Worm (Caenorhabditis elegans) whole organism, L4 larva: Measurements from ENCODE around the gene F23A7.3.
"Not testable (repeated sequence)": the region's sequence is repeated elsewhere in the genome, so short reads cannot be mapped to it uniquely, and the experiment has no call there.

Experiments
- D1046.2 ChIP-seq: fragments of 200-800 bp; sonication (Bioruptor generic); IDR thresholded peaks from 2 replicates; pipeline ENCODE4 v1.3.6; 2022; ENCODE audit warnings: missing genetic modification characterization, missing compliant biosample characterization
- F10B5.3 ChIP-seq: sonication (generic microtip); optimal IDR thresholded peaks from 2 replicates; lab custom pipeline; 2016; ENCODE audit warnings: mild to moderate bottlenecking, missing genetic modification characterization, missing compliant biosample characterization
- F44E2.7 ChIP-seq: fragments of 200-800 bp; sonication (Bioruptor generic); IDR thresholded peaks from 2 replicates; pipeline ENCODE4 v2.1.2; 2022; ENCODE audit warnings: missing genetic modification characterization, missing compliant biosample characterization
- F49E8.2 ChIP-seq: sonication (generic microtip); optimal IDR thresholded peaks from 2 replicates; lab custom pipeline; 2016; ENCODE audit warnings: missing compliant biosample characterization, mild to moderate bottlenecking, missing genetic modification characterization, borderline replicate concordance
- R02D3.7 ChIP-seq: fragments of 150-350 bp; sonication (generic microtip); optimal IDR thresholded peaks from 3 replicates; lab custom pipeline; 2014; ENCODE audit warnings: missing biosample characterization, missing genetic modification characterization
- Y105C5A.15 ChIP-seq: fragments of 200-800 bp; sonication (Bioruptor generic); IDR thresholded peaks from 2 replicates; pipeline ENCODE4 v1.3.6; 2022; ENCODE audit warnings: missing genetic modification characterization, missing compliant biosample characterization
- Y5F2A.4 ChIP-seq: fragments of 200-800 bp; sonication (Bioruptor generic); optimal IDR thresholded peaks from 2 replicates; lab custom pipeline; 2018; ENCODE audit warnings: mild to moderate bottlenecking, missing genetic modification characterization, missing compliant biosample characterization
- ZK546.5 ChIP-seq, 2 experiments: sonication (generic microtip); optimal IDR thresholded peaks; 2 replicates each; lab custom pipeline; 2017; ENCODE audit warnings: missing biosample characterization in 2 of 2, missing genetic modification characterization in 2 of 2
- attf-4 ChIP-seq: sonication (generic microtip); optimal IDR thresholded peaks from 3 replicates; lab custom pipeline; 2017; ENCODE audit warnings: missing biosample characterization, missing genetic modification characterization
- ceh-44 ChIP-seq: fragments of 200-800 bp; sonication (Bioruptor generic); IDR thresholded peaks from 2 replicates; pipeline ENCODE4 v1.3.6; 2022; ENCODE audit warnings: missing genetic modification reagents, missing genetic modification characterization, missing compliant biosample characterization
- cey-2 ChIP-seq: sonication (generic microtip); optimal IDR thresholded peaks from 3 replicates; lab custom pipeline; 2017; ENCODE audit warnings: missing genetic modification characterization, mild to moderate bottlenecking, missing compliant biosample characterization, antibody characterized with exemption, borderline replicate concordance; ENCODE audit not compliant: insufficient read depth
- daf-19 ChIP-seq: fragments of 200-800 bp; sonication (Bioruptor generic); conservative IDR thresholded peaks from 2 replicates; pipeline ENCODE4 v1.3.6; 2022; ENCODE audit warnings: missing genetic modification characterization, missing compliant biosample characterization
- daf-8 ChIP-seq: fragments of 200-800 bp; sonication (Bioruptor generic); IDR thresholded peaks from 2 replicates; pipeline ENCODE4 v1.3.6; 2022; ENCODE audit warnings: missing genetic modification characterization, missing compliant biosample characterization
- hmg-1.1 ChIP-seq: fragments of 200-800 bp; sonication (Bioruptor generic); IDR thresholded peaks from 2 replicates; pipeline ENCODE4 v1.3.6; 2022; ENCODE audit warnings: missing genetic modification reagents, missing genetic modification characterization, missing compliant biosample characterization
- lin-13 ChIP-seq: fragments of 150-350 bp; optimal IDR thresholded peaks from 2 replicates; lab custom pipeline; 2014; ENCODE audit warnings: missing biosample characterization, missing genetic modification reagents, missing genetic modification characterization
- lin-38 ChIP-seq: fragments of 200-800 bp; sonication (Bioruptor generic); IDR thresholded peaks from 2 replicates; pipeline ENCODE4 v1.3.6; 2022; ENCODE audit warnings: missing genetic modification reagents, missing genetic modification characterization, missing compliant biosample characterization
- lir-3 ChIP-seq: sonication (generic microtip); optimal IDR thresholded peaks from 2 replicates; lab custom pipeline; 2016; ENCODE audit warnings: mild to moderate bottlenecking, missing genetic modification characterization, missing compliant biosample characterization
- lsy-2 ChIP-seq, 2 experiments: fragments of 150-350 bp in 1 of 2; sonication (generic microtip) in 1 of 2; optimal IDR thresholded peaks; 2 replicates each; lab custom pipeline; 2014 to 2017; ENCODE audit warnings: missing biosample characterization in 2 of 2, missing genetic modification characterization in 2 of 2
- madf-5 ChIP-seq, 2 experiments: fragments of 200-800 bp; sonication (Bioruptor generic); IDR thresholded peaks; 2 replicates each; pipeline ENCODE4 v1.3.6; 2022; ENCODE audit warnings: missing compliant biosample characterization in 2 of 2, missing genetic modification characterization in 2 of 2
- mes-2 ChIP-seq: sonication (generic microtip); optimal IDR thresholded peaks from 2 replicates; lab custom pipeline; 2016; ENCODE audit warnings: missing genotype, mild to moderate bottlenecking, missing genetic modification characterization, missing compliant biosample characterization; ENCODE audit not compliant: poor library complexity, severe bottlenecking
- mxl-2 ChIP-seq: fragments of 200-800 bp; sonication (Bioruptor generic); conservative IDR thresholded peaks from 2 replicates; pipeline ENCODE4 v1.3.6; 2022; ENCODE audit warnings: missing genetic modification reagents, missing genetic modification characterization, missing compliant biosample characterization
- mxl-3 ChIP-seq: fragments of 200-800 bp; sonication (Bioruptor generic); optimal IDR thresholded peaks from 2 replicates; lab custom pipeline; 2018; ENCODE audit warnings: mild to moderate bottlenecking, missing genetic modification characterization, missing compliant biosample characterization
- nhr-11 ChIP-seq: fragments of 150-350 bp; optimal IDR thresholded peaks from 2 replicates; lab custom pipeline; 2014; ENCODE audit warnings: missing biosample characterization, missing genetic modification characterization
- nhr-28 ChIP-seq: fragments of 150-350 bp; optimal IDR thresholded peaks from 2 replicates; lab custom pipeline; 2014; ENCODE audit warnings: missing biosample characterization, missing genetic modification characterization
- pqm-1 ChIP-seq: sonication (generic microtip); optimal IDR thresholded peaks from 2 replicates; lab custom pipeline; 2017; ENCODE audit warnings: missing biosample characterization, missing genetic modification characterization
- sdz-12 ChIP-seq: fragments of 200-800 bp; sonication (Bioruptor generic); optimal IDR thresholded peaks from 2 replicates; lab custom pipeline; 2018; ENCODE audit warnings: mild to moderate bottlenecking, missing genetic modification characterization, missing compliant biosample characterization
- set-16 ChIP-seq: fragments of 200-800 bp; sonication (Bioruptor generic); IDR thresholded peaks from 2 replicates; pipeline ENCODE4 v1.3.6; 2022; ENCODE audit warnings: missing genetic modification reagents, missing genetic modification characterization, missing compliant biosample characterization
- spr-1 ChIP-seq: sonication (generic microtip); optimal IDR thresholded peaks from 2 replicates; lab custom pipeline; 2016; ENCODE audit warnings: mild to moderate bottlenecking, missing genetic modification characterization, missing compliant biosample characterization
- tag-97 ChIP-seq: fragments of 200-800 bp; sonication (Bioruptor generic); IDR thresholded peaks from 2 replicates; pipeline ENCODE4 v1.3.6; 2022; ENCODE audit warnings: missing genetic modification characterization, missing compliant biosample characterization
- tra-1 ChIP-seq: fragments of 200-800 bp; sonication (Bioruptor generic); IDR thresholded peaks from 2 replicates; pipeline ENCODE4 v1.3.6; 2022; ENCODE audit warnings: missing genetic modification reagents, missing genetic modification characterization, missing compliant biosample characterization
- vab-7 ChIP-seq: fragments of 200-800 bp; sonication (Bioruptor generic); IDR thresholded peaks from 2 replicates; pipeline ENCODE4 v1.3.6; 2022; ENCODE audit warnings: missing genetic modification reagents, missing genetic modification characterization, missing compliant biosample characterization
- zfp-3 ChIP-seq: fragments of 200-800 bp; sonication (Bioruptor generic); conservative IDR thresholded peaks from 2 replicates; pipeline ENCODE4 v1.3.6; 2022; ENCODE audit warnings: missing genetic modification reagents, missing genetic modification characterization, missing compliant biosample characterization

F23A7.3 gene

DNA sequence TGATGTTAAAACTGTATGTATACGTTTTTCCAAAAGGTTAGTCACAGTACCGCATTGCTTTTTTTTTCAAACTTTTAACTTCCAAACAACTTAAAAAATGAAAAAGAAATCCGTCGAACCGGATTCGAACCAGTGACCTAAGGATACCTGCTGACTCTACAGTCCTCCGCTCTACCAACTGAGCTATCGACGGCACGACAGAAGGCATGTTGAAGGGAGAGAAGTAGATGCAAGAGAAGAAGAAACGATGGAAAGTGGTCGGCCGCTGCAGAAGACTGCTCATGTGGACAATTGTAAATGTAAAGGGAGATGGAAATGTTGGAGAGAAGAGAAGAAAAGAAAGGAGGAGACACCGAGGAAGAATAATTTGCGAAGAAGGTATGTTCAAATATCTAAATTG, 10.2 kb upstream of the F23A7.3 start (continued):
- TF ChIP-seq mes-2, result peak; percentile 94
- peak; percentile 85 for TF ChIP-seq ceh-44 (GFP tag; lab: Robert Waterston, UW)
- TF ChIP-seq ZK546.5 (tag; optimal IDR thresholded peaks at IDR 0.05; lab: Kevin White, UChicago), result no peak
- TF ChIP-seq F49E8.2, result peak; percentile 39
- peak; percentile 80 for TF ChIP-seq lin-13 (GFP tag; lab: Kevin White, UChicago)
- TF ChIP-seq nhr-11 (tag; lab: Kevin White, UChicago), result peak; percentile 53
- TF ChIP-seq daf-19 (GFP tag; lab: Robert Waterston, UW), result peak; percentile 85
- TF ChIP-seq daf-8 (GFP tag; lab: Robert Waterston, UW), result 0 out of 2 replicates have a peak, but pooled peaks have one; percentile 66
- peak; percentile 62 for TF ChIP-seq nhr-28 (tag; lab: Kevin White, UChicago)
- no peak for TF ChIP-seq tag-97 (GFP tag; lab: Robert Waterston, UW)
- TF ChIP-seq lir-3, result peak; percentile 79
- TF ChIP-seq F10B5.3 (tag; lab: Kevin White, UChicago), result peak; percentile 87
- TF ChIP-seq lin-38 (GFP tag; lab: Robert Waterston, UW), result peak; percentile 86

ce11 chrX:16210518-16210917, 9.3 kb upstream of the F23A7.3 start, which contains the start of gene R11.4:
R11.4 (minus strand) TSS chrX:16210618.
- TF ChIP-seq cey-2 (tag; lab: Kevin White, UChicago) (no peak), vab-7 (GFP tag; lab: Robert Waterston, UW) (no peak), R02D3.7 (tag; lab: Kevin White, UChicago) (no peak), mxl-2 (no peak), hmg-1.1 (GFP tag; lab: Robert Waterston, UW) (no peak), lin-13 (GFP tag; lab: Kevin White, UChicago) (no peak), set-16 (GFP tag; lab: Robert Waterston, UW) (peak; percentile 24; the same call in 1 of the 2 replicates)

DNA sequence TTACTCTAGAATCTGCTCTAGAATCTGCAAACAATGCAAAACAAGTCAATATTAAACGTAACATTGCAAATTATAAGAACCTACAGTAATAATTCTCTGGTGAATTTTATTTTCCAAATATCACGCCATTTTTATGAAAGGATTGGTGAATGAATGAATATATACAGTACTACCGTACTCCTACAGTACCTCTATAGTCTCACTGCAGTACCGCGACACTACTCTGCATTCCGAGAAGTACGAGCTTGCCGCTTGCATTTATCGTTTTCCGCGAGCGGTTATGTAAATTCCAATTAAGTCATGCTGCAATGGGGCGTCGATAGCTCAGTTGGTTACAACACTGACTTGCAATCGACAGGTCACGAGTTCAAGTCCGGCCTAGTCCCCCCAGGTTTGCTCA, 7.5 kb upstream of the F23A7.3 start, which contains the start of gene F23A7.4:
Gene F23A7.4 (plus strand): TSS at position 301 of the 400 bp plus-strand sequence.
- not testable (repeated sequence) for TF ChIP-seq Y105C5A.15; pqm-1 (tag; lab: Kevin White, UChicago); attf-4 (tag; lab: Kevin White, UChicago)

DNA sequence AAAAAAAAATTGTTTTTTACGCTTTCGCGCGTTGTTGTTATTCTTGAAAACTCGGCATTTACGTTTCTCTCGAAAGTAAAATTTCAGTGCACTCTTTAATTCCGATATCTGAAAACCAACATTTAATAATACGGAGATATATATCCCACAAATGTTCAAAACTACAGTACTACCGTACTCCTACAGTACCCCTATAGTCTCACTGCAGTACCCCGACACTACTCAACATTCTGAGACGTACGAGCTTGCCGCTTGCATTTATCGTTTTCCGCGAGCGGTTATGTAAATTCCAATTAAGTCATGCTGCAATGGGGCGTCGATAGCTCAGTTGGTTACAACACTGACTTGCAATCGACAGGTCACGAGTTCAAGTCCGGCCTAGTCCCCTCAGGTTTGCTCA, 6.7 kb upstream of the F23A7.3 start, which contains the start of gene F23A7.8:
Gene F23A7.8 (plus strand): TSS at position 301 of the 400 bp plus-strand sequence.
- TF ChIP-seq tra-1 (GFP tag; lab: Robert Waterston, UW); madf-5 (GFP tag; IDR thresholded peaks at IDR 0.05; lab: Robert Waterston, UW); sdz-12 (GFP tag; lab: Kevin White, UChicago): not testable (repeated sequence)

ce11 chrX:16217108-16217507, 2.7 kb upstream of the F23A7.3 start, which contains the start of gene F23A7.1:
F23A7.1 (plus strand) TSS chrX:16217408.
- TF ChIP-seq zfp-3 (no peak), madf-5 (GFP tag; IDR thresholded peaks at IDR 0.05; lab: Robert Waterston, UW) (no peak), spr-1 (tag; lab: Kevin White, UChicago) (no peak), lsy-2 (tag; optimal IDR thresholded peaks at IDR 0.05; lab: Kevin White, UChicago) (no peak), Y5F2A.4 (no peak), mxl-3 (GFP tag; lab: Kevin White, UChicago) (no peak), D1046.2 (GFP tag; lab: Robert Waterston, UW) (no peak), F44E2.7 (GFP tag; lab: Robert Waterston, UW) (no peak)
